Worm (Caenorhabditis elegans) whole organism, L1 larva: Measurements from ENCODE around the gene tag-65.

Source experiments
- C16A3.4 ChIP-seq: fragments of 150-350 bp; optimal IDR thresholded peaks from 2 replicates; lab custom pipeline; 2014; ENCODE audit warnings: missing biosample characterization, missing genetic modification characterization
- lin-35 ChIP-seq, 2 experiments: fragments of 150-350 bp; optimal IDR thresholded peaks; 2 replicates each; lab custom pipeline; 2014; ENCODE audit warnings: missing biosample characterization in 2 of 2, missing genetic modification characterization in 2 of 2, missing genetic modification reagents in 2 of 2
- mab-9 ChIP-seq: fragments of 200-800 bp; sonication (Bioruptor generic); IDR thresholded peaks from 2 replicates; pipeline ENCODE4 v1.3.6; 2022; ENCODE audit warnings: missing genetic modification reagents, missing genetic modification characterization, missing compliant biosample characterization
- nhr-76 ChIP-seq: sonication (generic microtip); optimal IDR thresholded peaks from 2 replicates; lab custom pipeline; 2017; ENCODE audit warnings: missing biosample characterization, missing genetic modification characterization
- unc-62 ChIP-seq: fragments of 150-350 bp; optimal IDR thresholded peaks from 2 replicates; lab custom pipeline; 2014; ENCODE audit warnings: missing biosample characterization, missing genetic modification reagents, missing genetic modification characterization

DNA sequence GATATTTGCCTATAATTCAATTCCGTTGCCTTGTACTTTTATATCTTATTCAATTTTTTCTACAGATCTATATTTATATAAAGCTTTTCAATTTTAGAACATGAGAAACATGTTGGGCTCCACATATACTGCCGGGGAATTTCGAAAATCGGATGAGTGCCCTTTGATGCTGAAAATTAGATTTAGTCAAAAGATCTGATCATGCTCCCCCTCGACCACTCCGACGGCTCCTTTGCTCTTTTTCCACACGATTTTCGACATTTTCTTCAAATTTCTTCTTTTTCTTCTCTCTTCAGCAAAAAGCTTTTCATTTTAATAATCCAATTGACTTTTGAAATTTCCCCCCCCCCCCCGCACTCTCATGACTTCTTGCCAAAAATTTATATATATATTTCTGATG lies 3.1 kb upstream of the tag-65 start:
- TF ChIP-seq unc-62 (no peak), C16A3.4 (tag; lab: Kevin White, UChicago) (no peak), lin-35 (GFP tag; optimal IDR thresholded peaks at IDR 0.05; lab: Kevin White, UChicago) (no peak), mab-9 (GFP tag; lab: Robert Waterston, UW) (peak; percentile 12; the same call in 1 of the 2 replicates), nhr-76 (tag; lab: Kevin White, UChicago) (no peak)
